Worm (Caenorhabditis elegans) whole organism, L2 larva: ENCODE data around the gene nspb-5.

Experiments used
- C34F6.9 ChIP-seq: fragments of 150-350 bp; optimal IDR thresholded peaks from 2 replicates; lab custom pipeline; 2014; ENCODE audit warnings: missing biosample characterization, missing genetic modification characterization
- F13H6.1 ChIP-seq: sonication (generic microtip); optimal IDR thresholded peaks from 2 replicates; lab custom pipeline; 2016; ENCODE audit warnings: missing genetic modification characterization, missing compliant biosample characterization
- R02D3.7 ChIP-seq: fragments of 150-350 bp; optimal IDR thresholded peaks from 2 replicates; lab custom pipeline; 2014; ENCODE audit warnings: missing biosample characterization, missing genetic modification characterization
- Y55F3AM.14 ChIP-seq: fragments of 200-800 bp; sonication (Bioruptor generic); optimal IDR thresholded peaks from 2 replicates; lab custom pipeline; 2018; ENCODE audit warnings: mild to moderate bottlenecking, missing genetic modification characterization, missing compliant biosample characterization
- ZK546.5 ChIP-seq: sonication (generic microtip); optimal IDR thresholded peaks from 2 replicates; lab custom pipeline; 2017; ENCODE audit warnings: missing biosample characterization, missing genetic modification characterization
- alr-1 ChIP-seq: fragments of 150-350 bp; optimal IDR thresholded peaks from 2 replicates; lab custom pipeline; 2014; ENCODE audit warnings: missing biosample characterization, missing genetic modification characterization
- aly-2 ChIP-seq: fragments of 150-350 bp; optimal IDR thresholded peaks from 2 replicates; lab custom pipeline; 2014; ENCODE audit warnings: missing biosample characterization, missing genetic modification characterization
- ama-1 ChIP-seq: fragments of 150-350 bp; optimal IDR thresholded peaks from 2 replicates; lab custom pipeline; 2018; ENCODE audit warnings: inconsistent platforms
- ceh-82 ChIP-seq: fragments of 150-350 bp; optimal IDR thresholded peaks from 2 replicates; lab custom pipeline; 2014; ENCODE audit warnings: missing biosample characterization, missing genetic modification characterization
- crh-2 ChIP-seq: sonication (generic microtip); optimal IDR thresholded peaks from 2 replicates; lab custom pipeline; 2017; ENCODE audit warnings: missing biosample characterization, missing genetic modification characterization
- dmd-4 ChIP-seq: sonication (generic microtip); optimal IDR thresholded peaks from 2 replicates; lab custom pipeline; 2017; ENCODE audit warnings: missing biosample characterization, missing genetic modification characterization
- egl-27 ChIP-seq: sonication (generic microtip); optimal IDR thresholded peaks from 3 replicates; lab custom pipeline; 2017; ENCODE audit warnings: missing biosample characterization, missing genetic modification reagents, missing genetic modification characterization
- fos-1 ChIP-seq: fragments of 150-350 bp; optimal IDR thresholded peaks from 2 replicates; lab custom pipeline; 2014; ENCODE audit warnings: missing biosample characterization, missing genetic modification characterization
- gmeb-1 ChIP-seq: fragments of 150-350 bp; optimal IDR thresholded peaks from 2 replicates; lab custom pipeline; 2014; ENCODE audit warnings: missing biosample characterization, missing genetic modification characterization
- lin-11 ChIP-seq: fragments of 150-350 bp; sonication (generic microtip); optimal IDR thresholded peaks from 2 replicates; lab custom pipeline; 2014; ENCODE audit warnings: missing biosample characterization, missing genetic modification characterization, inconsistent platforms, mixed read lengths
- lin-13 ChIP-seq: fragments of 150-350 bp; optimal IDR thresholded peaks from 2 replicates; lab custom pipeline; 2014; ENCODE audit warnings: missing biosample characterization, missing genetic modification reagents, missing genetic modification characterization
- lin-39 ChIP-seq: fragments of 150-350 bp; optimal IDR thresholded peaks from 2 replicates; lab custom pipeline; 2014; ENCODE audit warnings: missing biosample characterization, missing genetic modification reagents, missing genetic modification characterization
- lsy-2 ChIP-seq, 2 experiments: fragments of 150-350 bp in 1 of 2; sonication (generic microtip) in 1 of 2; optimal IDR thresholded peaks; 2 replicates each; lab custom pipeline; 2014 to 2017; ENCODE audit warnings: missing biosample characterization in 2 of 2, missing genetic modification characterization in 2 of 2
- mab-5 ChIP-seq: fragments of 150-350 bp; optimal IDR thresholded peaks from 2 replicates; lab custom pipeline; 2014; ENCODE audit warnings: missing biosample characterization, missing genetic modification characterization
- mbf-1 ChIP-seq: sonication (generic microtip); optimal IDR thresholded peaks from 2 replicates; lab custom pipeline; 2017; ENCODE audit warnings: missing biosample characterization, missing genetic modification characterization
- mdl-1 ChIP-seq, 2 experiments: fragments of 150-350 bp in 1 of 2; sonication (generic microtip) in 1 of 2; optimal IDR thresholded peaks; 2 replicates each; lab custom pipeline; 2017; ENCODE audit warnings: missing biosample characterization in 2 of 2, missing genetic modification characterization in 2 of 2
- nhr-21 ChIP-seq: fragments of 150-350 bp; optimal IDR thresholded peaks from 2 replicates; lab custom pipeline; 2014; ENCODE audit warnings: missing biosample characterization, missing genetic modification characterization
- nhr-23 ChIP-seq: fragments of 150-350 bp; optimal IDR thresholded peaks from 2 replicates; lab custom pipeline; 2014; ENCODE audit warnings: missing biosample characterization, missing genetic modification reagents, missing genetic modification characterization
- nhr-237 ChIP-seq: fragments of 150-350 bp; optimal IDR thresholded peaks from 2 replicates; lab custom pipeline; 2014; ENCODE audit warnings: missing biosample characterization, missing genetic modification characterization
- nhr-25 ChIP-seq: fragments of 150-350 bp; sonication (generic microtip); optimal IDR thresholded peaks from 3 replicates; lab custom pipeline; 2014; ENCODE audit warnings: missing biosample characterization, missing genetic modification characterization
- nhr-6 ChIP-seq: fragments of 150-350 bp; optimal IDR thresholded peaks from 2 replicates; lab custom pipeline; 2014; ENCODE audit warnings: missing biosample characterization, missing genetic modification characterization
- nhr-77 ChIP-seq: fragments of 150-350 bp; optimal IDR thresholded peaks from 2 replicates; lab custom pipeline; 2014; ENCODE audit warnings: missing biosample characterization, missing genetic modification characterization
- peb-1 ChIP-seq: fragments of 150-350 bp; optimal IDR thresholded peaks from 2 replicates; lab custom pipeline; 2014; ENCODE audit warnings: missing biosample characterization, missing genetic modification characterization
- skn-1 ChIP-seq: sonication (generic microtip); optimal IDR thresholded peaks from 2 replicates; lab custom pipeline; 2017; ENCODE audit warnings: missing biosample characterization, missing genetic modification characterization
- sma-3 ChIP-seq: sonication (generic microtip); optimal IDR thresholded peaks from 2 replicates; lab custom pipeline; 2016; ENCODE audit warnings: missing genetic modification reagents, missing genetic modification characterization, missing compliant biosample characterization
- sma-9 ChIP-seq, 2 experiments: fragments of 150-350 bp in 1 of 2; sonication (generic microtip) in 1 of 2; optimal IDR thresholded peaks; 2 replicates each; lab custom pipeline; 2014 to 2016; ENCODE audit warnings: missing genetic modification characterization in 2 of 2, mild to moderate bottlenecking in 1 of 2, missing biosample characterization in 1 of 2, missing compliant biosample characterization in 1 of 2, missing genetic modification reagents in 1 of 2, moderate library complexity in 1 of 2
- unc-39 ChIP-seq: fragments of 150-350 bp; optimal IDR thresholded peaks from 2 replicates; lab custom pipeline; 2014; ENCODE audit warnings: missing biosample characterization, missing genetic modification characterization
- unc-55 ChIP-seq: fragments of 150-350 bp; sonication (generic microtip); optimal IDR thresholded peaks from 3 replicates; lab custom pipeline; 2014; ENCODE audit warnings: missing biosample characterization, missing genetic modification reagents, missing genetic modification characterization
- unc-62 ChIP-seq: fragments of 150-350 bp; optimal IDR thresholded peaks from 2 replicates; lab custom pipeline; 2014; ENCODE audit warnings: missing biosample characterization, missing genetic modification reagents, missing genetic modification characterization
- zag-1 ChIP-seq: fragments of 150-350 bp; optimal IDR thresholded peaks from 2 replicates; lab custom pipeline; 2014; ENCODE audit warnings: missing biosample characterization, missing genetic modification characterization
- ztf-11 ChIP-seq: sonication (generic microtip); optimal IDR thresholded peaks from 2 replicates; lab custom pipeline; 2017; ENCODE audit warnings: missing biosample characterization, missing genetic modification characterization
- ztf-4 ChIP-seq: fragments of 150-350 bp; optimal IDR thresholded peaks from 2 replicates; lab custom pipeline; 2014; ENCODE audit warnings: missing biosample characterization, missing genetic modification characterization

nspb-5 gene

ce11 chrIV:6623390-6623789 is 24.6 kb downstream of the nspb-5 start, which contains the start of gene C01B10.44:
TSS of gene C01B10.44 (plus strand) at chrIV:6623690.
- TF ChIP-seq nhr-25 (tag; lab: Kevin White, UChicago) (no peak), ztf-11 (tag; lab: Kevin White, UChicago) (no peak), ZK546.5 (tag; lab: Kevin White, UChicago) (no peak), peb-1 (no peak), lin-39 (tag; lab: Kevin White, UChicago) (no peak), nhr-6 (tag; lab: Kevin White, UChicago) (no peak), alr-1 (tag; lab: Kevin White, UChicago) (no peak), nhr-23 (tag; lab: Kevin White, UChicago) (no peak), lin-11 (tag; lab: Kevin White, UChicago) (no peak)

ce11 chrIV:6627798-6628197 is 29.0 kb downstream of the nspb-5 start, which contains the start of gene cest-5.2:
TSS of gene cest-5.2 (minus strand) at chrIV:6627925.
- TF ChIP-seq fos-1 (tag; lab: Kevin White, UChicago) (peak; percentile 25), unc-62 (GFP tag; lab: Kevin White, UChicago) (no peak)

ce11 chrIV:6631704-6632272 is 32.9 kb downstream of the nspb-5 start, which contains the start of the genes cest-5.1 and C01B10.9:
TSS of gene cest-5.1 (minus strand) at chrIV:6631754.
TSS of gene C01B10.9 (plus strand) at chrIV:6632222.
- TF ChIP-seq sma-9 (GFP tag; optimal IDR thresholded peaks at IDR 0.05; lab: Kevin White, UChicago) (peak; percentile 82), sma-9 (tag; optimal IDR thresholded peaks at IDR 0.05; lab: Kevin White, UChicago) (no peak), gmeb-1 (tag; lab: Kevin White, UChicago) (peak; percentile 94), crh-2 (tag; lab: Kevin White, UChicago) (peak; percentile 61), mab-5 (tag; lab: Kevin White, UChicago) (peak; percentile 27), nhr-21 (peak; percentile 32), fos-1 (tag; lab: Kevin White, UChicago) (peak; percentile 6), Y55F3AM.14 (GFP tag; lab: Kevin White, UChicago) (no peak), unc-55 (GFP tag; lab: Kevin White, UChicago) (peak; percentile 85), lsy-2 (tag; optimal IDR thresholded peaks at IDR 0.05; lab: Kevin White, UChicago) (peak; percentile 59 to 81), C34F6.9 (tag; lab: Kevin White, UChicago) (peak; percentile 63), ceh-82 (tag; lab: Kevin White, UChicago) (no peak), lin-11 (tag; lab: Kevin White, UChicago) (peak; percentile 33), mdl-1 (tag; optimal IDR thresholded peaks at IDR 0.05; lab: Kevin White, UChicago) (no peak), zag-1 (tag; lab: Kevin White, UChicago) (no peak), sma-3 (GFP tag; lab: Kevin White, UChicago) (peak; percentile 80), lin-13 (GFP tag; lab: Kevin White, UChicago) (peak; percentile 69), ama-1 (no peak), alr-1 (tag; lab: Kevin White, UChicago) (no peak), skn-1 (no peak), unc-62 (GFP tag; lab: Kevin White, UChicago) (no peak), F13H6.1 (tag; lab: Kevin White, UChicago) (peak; percentile 74), nhr-237 (tag; lab: Kevin White, UChicago) (no peak), unc-39 (tag; lab: Kevin White, UChicago) (no peak), dmd-4 (no peak), R02D3.7 (tag; lab: Kevin White, UChicago) (peak; percentile 11), egl-27 (tag; lab: Kevin White, UChicago) (no peak), nhr-6 (tag; lab: Kevin White, UChicago) (no peak)
- TF ChIP-seq, all 48 proteins: peak for 14

DNA sequence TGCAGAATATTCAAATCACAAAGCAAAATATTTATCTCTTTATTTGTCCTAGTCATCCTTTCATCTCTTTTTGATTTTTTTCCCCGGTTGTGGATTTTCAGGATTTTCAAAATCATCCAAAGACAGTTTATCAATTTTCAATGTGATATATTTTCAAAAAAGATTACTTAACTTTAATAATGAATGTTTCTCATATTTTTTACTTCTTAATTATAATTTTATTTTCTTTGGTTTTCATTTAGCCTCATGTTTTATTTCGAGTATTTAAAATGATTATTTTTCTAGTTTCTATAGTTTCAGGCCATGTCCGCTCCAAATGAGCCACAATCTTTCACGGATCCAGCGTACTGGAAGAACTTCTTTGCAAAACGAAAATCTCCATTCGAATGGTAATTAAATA is 35.9 kb downstream of the nspb-5 start, which contains the start of gene metl-13:
Gene metl-13, plus strand, starts transcription at position 301 of the 400 bp plus-strand sequence.
- TF ChIP-seq mbf-1 (no peak), alr-1 (tag; lab: Kevin White, UChicago) (no peak), egl-27 (tag; lab: Kevin White, UChicago) (no peak), nhr-25 (tag; lab: Kevin White, UChicago) (no peak), ztf-4 (tag; lab: Kevin White, UChicago) (no peak), nhr-23 (tag; lab: Kevin White, UChicago) (no peak), aly-2 (tag; lab: Kevin White, UChicago) (no peak), C34F6.9 (tag; lab: Kevin White, UChicago) (no peak), zag-1 (tag; lab: Kevin White, UChicago) (no peak), nhr-77 (tag; lab: Kevin White, UChicago) (no peak), unc-62 (GFP tag; lab: Kevin White, UChicago) (no peak), ztf-11 (tag; lab: Kevin White, UChicago) (no peak), crh-2 (tag; lab: Kevin White, UChicago) (no peak), sma-3 (GFP tag; lab: Kevin White, UChicago) (no peak)
